Fruit fly (Drosophila melanogaster): ENCODE measurements around the gene Scsalpha1.

Scsalpha1 gene

DNA sequence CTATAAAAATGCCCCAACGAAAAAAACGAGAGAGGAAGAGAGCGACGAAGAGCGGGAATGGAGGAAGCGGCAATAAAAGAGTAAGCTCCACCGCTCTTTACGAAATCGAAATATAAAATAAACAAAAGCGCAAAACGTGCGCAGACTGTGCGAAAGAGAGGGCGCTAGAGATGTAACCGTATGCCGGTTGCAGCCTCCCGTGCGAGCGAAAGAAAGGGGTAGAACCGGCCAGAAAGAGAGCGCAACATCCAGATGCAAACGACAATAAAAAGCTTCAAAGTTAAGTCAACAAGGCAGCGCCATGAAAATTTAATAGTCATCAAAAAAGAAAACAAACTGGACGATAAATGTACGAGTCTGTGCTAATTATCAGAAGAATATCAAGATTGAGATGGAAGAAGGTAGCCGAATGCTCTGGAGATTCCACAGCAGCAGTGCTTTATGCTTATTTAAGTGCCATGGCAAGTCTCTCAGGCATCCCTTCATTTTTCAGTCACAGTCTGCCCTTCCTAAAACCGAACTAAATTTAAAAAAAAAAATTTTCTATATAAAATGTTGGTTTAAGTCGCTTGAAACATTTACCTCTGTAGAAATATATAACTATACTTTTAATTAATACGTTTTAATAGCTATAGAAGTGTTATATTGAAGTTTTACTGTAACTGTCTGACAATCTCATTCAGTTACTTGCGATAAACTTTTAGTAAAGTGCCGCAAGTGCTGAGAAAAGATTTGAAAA, 48.1 kb upstream of the Scsalpha1 start (continued):
- TF ChIP-seq CG2120 (GFP tag; optimal IDR thresholded peaks at IDR 0.05) = peak; percentile 76
- peak; percentile 15 for TF ChIP-seq maf-S (GFP tag; optimal IDR thresholded peaks at IDR 0.05)
- peak; percentile 31 for TF ChIP-seq CG15696 (tag; optimal IDR thresholded peaks at IDR 0.05)
- TF ChIP-seq CG5245 (GFP tag; optimal IDR thresholded peaks at IDR 0.05) = no peak
- peak; percentile 66 for TF ChIP-seq sug (tag; optimal IDR thresholded peaks at IDR 0.05)
- TF ChIP-seq esg (GFP tag; conservative IDR thresholded peaks at IDR 0.05) = peak; percentile 65
- TF ChIP-seq kah (GFP tag; optimal IDR thresholded peaks at IDR 0.05) = no peak
- TF ChIP-seq MTF-1 (GFP tag; optimal IDR thresholded peaks at IDR 0.05; ENCODE audit: borderline replicate concordance) = peak; percentile 46
- no peak for TF ChIP-seq gce (GFP tag; IDR thresholded peaks at IDR 0.05)
- peak; percentile 39 for TF ChIP-seq CG33213 (GFP tag; optimal IDR thresholded peaks at IDR 0.05)
- peak; percentile 2 for TF ChIP-seq ems (GFP tag; optimal IDR thresholded peaks at IDR 0.05)
- peak; percentile 79 for TF ChIP-seq CG14441 (GFP tag; IDR thresholded peaks at IDR 0.05)
- TF ChIP-seq Fer2 (tag; optimal IDR thresholded peaks at IDR 0.05) = peak; percentile 17
- TF ChIP-seq hbn (GFP tag; IDR thresholded peaks at IDR 0.05; ENCODE audit: partially characterized antibody) = no peak
- peak; percentile 76 for TF ChIP-seq CG32772 (GFP tag; IDR thresholded peaks at IDR 0.05)
- peak; percentile 68 for TF ChIP-seq tio (GFP tag; optimal IDR thresholded peaks at IDR 0.05)
- peak; percentile 66; the same call in 2 of the 3 replicates for TF ChIP-seq Mrtf (GFP tag; IDR thresholded peaks at IDR 0.05)
- TF ChIP-seq CG2202 (tag; optimal IDR thresholded peaks at IDR 0.05) = no peak
- TF ChIP-seq CG2712 (tag; optimal IDR thresholded peaks at IDR 0.05) = peak; percentile 77
- peak; percentile 50 for TF ChIP-seq nau (GFP tag; optimal IDR thresholded peaks at IDR 0.05)
- peak; percentile 88 for TF ChIP-seq CG13424 (tag; optimal IDR thresholded peaks at IDR 0.05)
- no peak for TF ChIP-seq CG9876 (GFP tag; optimal IDR thresholded peaks at IDR 0.05)
- TF ChIP-seq btn (GFP tag; optimal IDR thresholded peaks at IDR 0.05) = no peak
- TF ChIP-seq gt (GFP tag; IDR thresholded peaks at IDR 0.05) = peak; percentile 9; the same call in 1 of the 2 replicates
- no peak for TF ChIP-seq CG8765 (GFP tag; IDR thresholded peaks at IDR 0.05)
- TF ChIP-seq nmo (GFP tag; optimal IDR thresholded peaks at IDR 0.05) = peak; percentile 80
- TF ChIP-seq Atf-2 (GFP tag; optimal IDR thresholded peaks at IDR 0.05) = no peak
- no peak for TF ChIP-seq CG4617 (GFP tag; optimal IDR thresholded peaks at IDR 0.05; ENCODE audit: borderline replicate concordance)
- peak; percentile 36; the same call in 2 of the 3 replicates for TF ChIP-seq B-H1 (GFP tag; IDR thresholded peaks at IDR 0.05)
- TF ChIP-seq CG8281 (tag; optimal IDR thresholded peaks at IDR 0.05) = peak; percentile 57
- peak; percentile 77 for TF ChIP-seq CG13296 (GFP tag; optimal IDR thresholded peaks at IDR 0.05)
- TF ChIP-seq Hsf (GFP tag; optimal IDR thresholded peaks at IDR 0.05) = peak; percentile 50
- TF ChIP-seq ken (GFP tag; IDR thresholded peaks at IDR 0.05) = no peak; the same call in 2 of the 3 replicates
- peak; percentile 83 for TF ChIP-seq CG12659 (GFP tag; optimal IDR thresholded peaks at IDR 0.05)
- TF ChIP-seq CG32532 (GFP tag; IDR thresholded peaks at IDR 0.05) = peak; percentile 81
- peak; percentile 66 for TF ChIP-seq ttk (GFP tag; IDR thresholded peaks at IDR 0.05)
- peak; percentile 40 for TF ChIP-seq Six4 (GFP tag; optimal IDR thresholded peaks at IDR 0.05)
- no peak for TF ChIP-seq Gsc (GFP tag; IDR thresholded peaks at IDR 0.05)
- no peak for TF ChIP-seq cad (GFP tag; optimal IDR thresholded peaks at IDR 0.05)
- no peak for TF ChIP-seq CG14965 (GFP tag; optimal IDR thresholded peaks at IDR 0.05; ENCODE audit: borderline replicate concordance)
- peak; percentile 38 for TF ChIP-seq fd64A (GFP tag; optimal IDR thresholded peaks at IDR 0.05)
- TF ChIP-seq sim (GFP tag; IDR thresholded peaks at IDR 0.05) = no peak
- peak; percentile 89 for TF ChIP-seq row (GFP tag; IDR thresholded peaks at IDR 0.05)
- TF ChIP-seq Rx (GFP tag; IDR thresholded peaks at IDR 0.05) = peak; percentile 62
- no peak for TF ChIP-seq CG12236 (GFP tag; optimal IDR thresholded peaks at IDR 0.05)
- peak; percentile 77 for TF ChIP-seq CG17385 (GFP tag; optimal IDR thresholded peaks at IDR 0.05)
- peak; percentile 40; the same call in 1 of the 3 replicates for TF ChIP-seq CG14050 (GFP tag; IDR thresholded peaks at IDR 0.05)
- TF ChIP-seq dmrt99B (tag; optimal IDR thresholded peaks at IDR 0.05) = peak; percentile 89
- no peak for TF ChIP-seq zen (tag; optimal IDR thresholded peaks at IDR 0.05)
- TF ChIP-seq CG33557 (GFP tag; optimal IDR thresholded peaks at IDR 0.05) = no peak

Measured in whole organism, embryonic.